Worm (Caenorhabditis elegans) whole organism, L2 larva: ENCODE data around the gene gtf-2H1.

Experiments used
- ama-1 ChIP-seq: fragments of 150-350 bp; optimal IDR thresholded peaks from 2 replicates; lab custom pipeline; 2018; ENCODE audit warnings: inconsistent platforms
- gmeb-1 ChIP-seq: fragments of 150-350 bp; optimal IDR thresholded peaks from 2 replicates; lab custom pipeline; 2014; ENCODE audit warnings: missing biosample characterization, missing genetic modification characterization
- lin-39 ChIP-seq: fragments of 150-350 bp; optimal IDR thresholded peaks from 2 replicates; lab custom pipeline; 2014; ENCODE audit warnings: missing biosample characterization, missing genetic modification reagents, missing genetic modification characterization
- nhr-21 ChIP-seq: fragments of 150-350 bp; optimal IDR thresholded peaks from 2 replicates; lab custom pipeline; 2014; ENCODE audit warnings: missing biosample characterization, missing genetic modification characterization

ce11 chrIV:187336-187735 lies 44.2 kb downstream of the gtf-2H1 start:
- no peak for TF ChIP-seq lin-39 (tag; lab: Kevin White, UChicago)
- no peak for TF ChIP-seq gmeb-1 (tag; lab: Kevin White, UChicago)
- no peak for TF ChIP-seq nhr-21
- no peak for TF ChIP-seq ama-1 (lab: Kevin White, UChicago)
